Worm (Caenorhabditis elegans) whole organism, midembryonic: ENCODE data around the gene chil-10.

Source experiments
- ref-1 ChIP-seq: fragments of 200-800 bp; sonication (Bioruptor generic); conservative IDR thresholded peaks from 2 replicates; pipeline ENCODE4 v1.3.6; 2022; ENCODE audit warnings: missing genetic modification reagents, missing genetic modification characterization, missing compliant biosample characterization
- tab-1 ChIP-seq: fragments of 200-800 bp; sonication (Bioruptor generic); IDR thresholded peaks from 2 replicates; pipeline ENCODE4 v1.3.6; 2022; ENCODE audit warnings: missing genetic modification characterization, missing compliant biosample characterization
- ztf-23 ChIP-seq: fragments of 200-800 bp; sonication (Bioruptor generic); IDR thresholded peaks from 2 replicates; pipeline ENCODE4 v1.3.6; 2022; ENCODE audit warnings: missing genetic modification reagents, missing genetic modification characterization, missing compliant biosample characterization
- ztf-29 ChIP-seq: fragments of 200-800 bp; sonication (Bioruptor generic); IDR thresholded peaks from 2 replicates; pipeline ENCODE4 v1.3.6; 2022; ENCODE audit warnings: missing genetic modification reagents, missing genetic modification characterization, missing compliant biosample characterization

DNA sequence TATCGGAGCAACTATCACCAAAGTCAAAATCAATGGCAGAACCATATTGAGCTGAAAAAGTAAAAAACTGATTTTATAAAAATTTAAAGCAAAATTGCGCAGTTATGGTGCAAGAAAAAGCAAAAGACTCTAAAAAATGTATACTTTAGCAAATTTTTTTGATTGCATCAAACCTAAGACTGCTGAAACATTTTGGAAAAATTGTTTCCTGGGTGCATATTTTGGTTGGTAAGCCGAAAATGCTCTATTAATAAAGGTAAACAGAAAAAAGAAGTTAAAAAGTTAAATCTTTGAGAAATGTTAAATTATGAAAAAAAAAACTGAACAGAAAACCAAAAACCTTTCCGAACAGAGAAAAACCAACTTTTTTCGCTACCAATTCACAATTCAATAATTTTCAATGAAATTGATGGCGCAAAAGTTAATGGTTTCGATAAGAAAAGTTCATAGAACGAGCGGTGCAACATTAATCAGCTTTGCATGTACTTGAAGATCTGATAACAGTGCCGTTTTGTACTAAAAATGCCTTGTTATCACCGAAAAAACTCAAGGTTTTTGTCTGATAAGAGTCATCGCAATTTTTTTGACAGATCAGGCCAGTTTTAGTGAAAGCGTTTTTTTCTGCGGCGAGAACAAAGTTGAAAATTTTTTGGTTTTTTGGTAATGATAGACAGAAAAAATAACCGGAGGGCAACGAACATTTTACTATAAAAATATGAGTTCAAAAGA lies 20.4 kb downstream of the chil-10 start, which contains the start of gene abhd-3.2:
- TF ChIP-seq ztf-23 (GFP tag; lab: Robert Waterston, UW) = no peak
- TF ChIP-seq tab-1 (GFP tag; lab: Robert Waterston, UW) = no peak
- TF ChIP-seq ref-1 (GFP tag; lab: Robert Waterston, UW) = no peak
- TF ChIP-seq ztf-29 (GFP tag; lab: Robert Waterston, UW) = no peak
